Fruit fly (Drosophila melanogaster) whole organism, wandering third instar larva: ENCODE results near the gene Mccc1.
A peak's percentile ranks its signal among the peaks of the same experiment; 100 is the strongest.

ENCODE experiments used
- Abd-B ChIP-seq: fragments of >200 bp; optimal IDR thresholded peaks from 2 replicates; lab custom pipeline; 2017; ENCODE audit warnings: missing biosample characterization, missing genetic modification characterization
- CG32264 ChIP-seq: fragments of 200-800 bp; sonication (Bioruptor generic); optimal IDR thresholded peaks from 2 replicates; lab custom pipeline; 2016; ENCODE audit warnings: missing biosample characterization, missing genetic modification characterization
- CG9705 ChIP-seq: fragments of 200-800 bp; sonication (Bioruptor generic); optimal IDR thresholded peaks from 2 replicates; lab custom pipeline; 2018; ENCODE audit warnings: missing biosample characterization, mild to moderate bottlenecking, missing genetic modification characterization
- CrebA ChIP-seq: fragments of 200-800 bp; sonication (Bioruptor generic); optimal IDR thresholded peaks from 2 replicates; lab custom pipeline; 2016; ENCODE audit warnings: missing biosample characterization, mild to moderate bottlenecking, missing genetic modification characterization, borderline replicate concordance
- Dfd ChIP-seq: fragments of >200 bp; optimal IDR thresholded peaks from 2 replicates; lab custom pipeline; 2017; ENCODE audit warnings: missing biosample characterization, missing genetic modification characterization
- Dif ChIP-seq: fragments of 200-275, 200-300 bp; sonication (Bioruptor generic); optimal IDR thresholded peaks from 2 replicates; lab custom pipeline; 2018; ENCODE audit warnings: missing biosample characterization, missing genetic modification characterization; ENCODE audit not compliant: partially characterized antibody
- GATAd ChIP-seq: sonication (Bioruptor generic); optimal IDR thresholded peaks from 2 replicates; lab custom pipeline; 2016; ENCODE audit warnings: missing biosample characterization, missing genetic modification characterization
- HLH106 ChIP-seq: fragments of 200-800 bp; optimal IDR thresholded peaks from 3 replicates; lab custom pipeline; 2019; ENCODE audit warnings: missing biosample characterization, mild to moderate bottlenecking, missing genetic modification characterization, moderate library complexity
- Hnf4 ChIP-seq: fragments of 200-800 bp; sonication (Bioruptor generic); optimal IDR thresholded peaks from 2 replicates; lab custom pipeline; 2016; ENCODE audit warnings: missing biosample characterization, mild to moderate bottlenecking, missing genetic modification characterization
- Hr78 ChIP-seq: fragments of >200 bp; optimal IDR thresholded peaks from 2 replicates; lab custom pipeline; 2017; ENCODE audit warnings: missing biosample characterization, missing genetic modification characterization
- Hr83 ChIP-seq: fragments of 200-300 bp; sonication (Bioruptor generic); optimal IDR thresholded peaks from 2 replicates; lab custom pipeline; 2016; ENCODE audit warnings: missing biosample characterization, mild to moderate bottlenecking, missing genetic modification characterization, moderate library complexity; ENCODE audit not compliant: poor library complexity, severe bottlenecking
- Jra ChIP-seq: sonication (Bioruptor generic); optimal IDR thresholded peaks from 2 replicates; lab custom pipeline; 2016; ENCODE audit warnings: missing biosample characterization, missing genetic modification characterization
- Mio ChIP-seq: sonication (Bioruptor generic); optimal IDR thresholded peaks from 2 replicates; lab custom pipeline; 2016; ENCODE audit warnings: missing biosample characterization, missing genetic modification characterization
- Myc ChIP-seq: fragments of >200 bp; optimal IDR thresholded peaks from 2 replicates; lab custom pipeline; 2017
- N ChIP-seq: fragments of >200 bp; optimal IDR thresholded peaks from 2 replicates; lab custom pipeline; 2018; ENCODE audit warnings: missing biosample characterization, missing external identifiers, missing genetic modification characterization
- OdsH ChIP-seq: fragments of 200-800 bp; sonication (Bioruptor generic); optimal IDR thresholded peaks from 2 replicates; lab custom pipeline; 2016; ENCODE audit warnings: missing biosample characterization, mild to moderate bottlenecking, missing genetic modification characterization
- Rel ChIP-seq, 2 experiments: fragments of 200-800 bp; sonication (Bioruptor generic) in 1 of 2; optimal IDR thresholded peaks; 2 replicates in 1 of 2; 3 replicates in 1 of 2; lab custom pipeline; 2016 to 2019; ENCODE audit warnings: mild to moderate bottlenecking in 2 of 2, missing biosample characterization in 2 of 2, missing genetic modification characterization in 2 of 2, moderate library complexity in 1 of 2
- Sp1 ChIP-seq: fragments of 200-800 bp; sonication (Bioruptor generic); optimal IDR thresholded peaks from 3 replicates; lab custom pipeline; 2019; ENCODE audit warnings: missing biosample characterization, mild to moderate bottlenecking, missing genetic modification characterization, moderate library complexity
- Vsx2 ChIP-seq: fragments of 200-300, 225-300 bp; sonication (Bioruptor generic); optimal IDR thresholded peaks from 2 replicates; lab custom pipeline; 2018; ENCODE audit warnings: missing biosample characterization, missing genetic modification characterization; ENCODE audit not compliant: partially characterized antibody
- br ChIP-seq: fragments of 200-800 bp; sonication (Bioruptor generic); optimal IDR thresholded peaks from 2 replicates; lab custom pipeline; 2016; ENCODE audit warnings: missing biosample characterization, missing genetic modification characterization
- brk ChIP-seq: fragments of 200-800 bp; sonication (Bioruptor generic); optimal IDR thresholded peaks from 2 replicates; lab custom pipeline; 2016; ENCODE audit warnings: missing biosample characterization, mild to moderate bottlenecking, missing genetic modification characterization
- dl ChIP-seq, 2 experiments: fragments of 175-275, 200-275 bp in 1 of 2; fragments of 200-275 bp in 1 of 2; sonication (Bioruptor generic); optimal IDR thresholded peaks; lab custom pipeline; 2018; ENCODE audit warnings: mild to moderate bottlenecking in 2 of 2, missing biosample characterization in 2 of 2, missing genetic modification characterization in 2 of 2, moderate library complexity in 2 of 2; ENCODE audit not compliant: partially characterized antibody in 2 of 2, insufficient read depth in 1 of 2
- dmrt93B ChIP-seq: fragments of 200-800 bp; sonication (Bioruptor generic); optimal IDR thresholded peaks from 2 replicates; lab custom pipeline; 2018; ENCODE audit warnings: missing biosample characterization, mild to moderate bottlenecking, missing genetic modification characterization
- dsf ChIP-seq: sonication (Bioruptor generic); optimal IDR thresholded peaks from 2 replicates; lab custom pipeline; 2016; ENCODE audit warnings: missing biosample characterization, missing genetic modification characterization, borderline replicate concordance
- ey ChIP-seq: fragments of 200-800 bp; sonication (Bioruptor generic); optimal IDR thresholded peaks from 2 replicates; lab custom pipeline; 2016; ENCODE audit warnings: missing biosample characterization, missing genetic modification characterization
- foxo ChIP-seq, 2 experiments: fragments of 200-800 bp; sonication (Bioruptor generic); optimal IDR thresholded peaks; 2 replicates in 1 of 2; 3 replicates in 1 of 2; lab custom pipeline; 2016 to 2017; ENCODE audit warnings: missing biosample characterization in 2 of 2, missing genetic modification characterization in 2 of 2
- fru ChIP-seq: fragments of 200-800 bp; sonication (Bioruptor generic); optimal IDR thresholded peaks from 3 replicates; lab custom pipeline; 2016; ENCODE audit warnings: missing biosample characterization, mild to moderate bottlenecking, missing genetic modification characterization
- h ChIP-seq: fragments of 200-800 bp; sonication (Bioruptor generic); optimal IDR thresholded peaks from 3 replicates; lab custom pipeline; 2016; ENCODE audit warnings: missing biosample characterization, mild to moderate bottlenecking, missing genetic modification characterization
- jim ChIP-seq: fragments of 175-275, 200-325 bp; sonication (Bioruptor generic); optimal IDR thresholded peaks from 2 replicates; lab custom pipeline; 2016; ENCODE audit warnings: missing biosample characterization, mild to moderate bottlenecking, missing genetic modification characterization
- lola ChIP-seq: fragments of >200 bp; optimal IDR thresholded peaks from 2 replicates; lab custom pipeline; 2017; ENCODE audit warnings: missing biosample characterization, missing genetic modification characterization
- pan ChIP-seq: fragments of >200 bp; optimal IDR thresholded peaks from 2 replicates; lab custom pipeline; 2017
- psq ChIP-seq: fragments of 200-800 bp; sonication (Bioruptor generic); optimal IDR thresholded peaks from 3 replicates; lab custom pipeline; 2017; ENCODE audit warnings: missing biosample characterization, mild to moderate bottlenecking, missing genetic modification characterization, moderate library complexity
- rgr ChIP-seq: fragments of 200-800 bp; sonication (Bioruptor generic); optimal IDR thresholded peaks from 3 replicates; lab custom pipeline; 2016; ENCODE audit warnings: missing biosample characterization, mild to moderate bottlenecking, missing genetic modification characterization
- sage ChIP-seq: fragments of 200-800 bp; sonication (Bioruptor generic); optimal IDR thresholded peaks from 2 replicates; lab custom pipeline; 2016; ENCODE audit warnings: missing biosample characterization, mild to moderate bottlenecking, missing genetic modification characterization
- sv ChIP-seq: fragments of 200-800 bp; sonication (Bioruptor generic); optimal IDR thresholded peaks from 3 replicates; lab custom pipeline; 2016; ENCODE audit warnings: missing biosample characterization, missing genetic modification characterization
- tai ChIP-seq: sonication (Bioruptor generic); optimal IDR thresholded peaks from 2 replicates; lab custom pipeline; 2016; ENCODE audit warnings: missing biosample characterization, missing genetic modification characterization
- usp ChIP-seq: fragments of >200 bp; optimal IDR thresholded peaks from 2 replicates; lab custom pipeline; 2017; ENCODE audit warnings: missing biosample characterization, missing genetic modification characterization
- woc ChIP-seq: sonication (Bioruptor generic); optimal IDR thresholded peaks from 2 replicates; lab custom pipeline; 2016; ENCODE audit warnings: missing biosample characterization, mild to moderate bottlenecking, missing genetic modification characterization

Mccc1 gene

dm6 chr3R:31744044-31744652, 49.6 kb downstream of the Mccc1 start, which contains the start of gene CG1896:
CG1896 (plus strand) TSS chr3R:31744282.
- TF ChIP-seq dsf (no peak), sage (no peak), Jra (GFP tag; lab: Kevin White, UChicago) (peak; percentile 0), Hnf4 (GFP tag; lab: Kevin White, UChicago) (peak; percentile 68), rgr (peak; percentile 81), Sp1 (peak; percentile 55), foxo (GFP tag; optimal IDR thresholded peaks at IDR 0.05; lab: Kevin White, UChicago) (peak in 1 of 2 experiments; percentile 68), CG32264 (GFP tag; lab: Kevin White, UChicago) (no peak), Vsx2 (GFP tag; lab: Kevin White, UChicago) (no peak), CG9705 (no peak), Hr78 (GFP tag; lab: Kevin White, UChicago) (no peak), Mio (GFP tag; lab: Kevin White, UChicago) (no peak), Hr83 (GFP tag; lab: Kevin White, UChicago) (peak; percentile 43), h (peak; percentile 65), CrebA (GFP tag; lab: Kevin White, UChicago) (no peak), OdsH (GFP tag; lab: Kevin White, UChicago) (peak; percentile 71), woc (GFP tag; lab: Kevin White, UChicago) (peak; percentile 6), HLH106 (tag; lab: Kevin White, UChicago) (peak; percentile 42), dl (GFP tag; optimal IDR thresholded peaks at IDR 0.05; lab: Kevin White, UChicago; ENCODE audit: insufficient read depth in 1 of 2, partially characterized antibody in 2 of 2) (no peak), GATAd (no peak), Myc (lab: Kevin White, UChicago) (peak; percentile 1), Abd-B (GFP tag; lab: Kevin White, UChicago) (no peak), lola (GFP tag; lab: Kevin White, UChicago) (no peak), Rel (GFP tag; optimal IDR thresholded peaks at IDR 0.05; lab: Kevin White, UChicago) (no peak), Rel (tag; optimal IDR thresholded peaks at IDR 0.05; lab: Kevin White, UChicago) (no peak), psq (peak; percentile 54), Dif (GFP tag; lab: Kevin White, UChicago) (no peak), N (GFP tag; lab: Kevin White, UChicago) (no peak), sv (GFP tag; lab: Kevin White, UChicago) (no peak), tai (no peak), brk (GFP tag; lab: Kevin White, UChicago) (no peak), jim (GFP tag; lab: Kevin White, UChicago) (no peak), br (peak; percentile 54), dmrt93B (no peak), fru (peak; percentile 54), ey (GFP tag; lab: Kevin White, UChicago) (peak; percentile 42), Dfd (GFP tag; lab: Kevin White, UChicago) (no peak), pan (no peak), usp (GFP tag; lab: Kevin White, UChicago) (no peak)

- TF ChIP-seq CG32264 (GFP tag; lab: Kevin White, UChicago), result no peak
- peak; percentile 97 for TF ChIP-seq Jra (GFP tag; lab: Kevin White, UChicago)
- TF ChIP-seq Myc (lab: Kevin White, UChicago), result peak; percentile 8
- TF ChIP-seq jim (GFP tag; lab: Kevin White, UChicago), result peak; percentile 35
- TF ChIP-seq Rel (GFP tag; optimal IDR thresholded peaks at IDR 0.05; lab: Kevin White, UChicago), result no peak
- peak; percentile 82 for TF ChIP-seq Rel (tag; optimal IDR thresholded peaks at IDR 0.05; lab: Kevin White, UChicago)
- no peak for TF ChIP-seq sage
- no peak for TF ChIP-seq GATAd
These were observed 50.4 kb downstream of the Mccc1 start, which contains the start of gene Tbca for dm6 chr3R:31743279-31743678. Tbca (plus strand) TSS chr3R:31743490.
